Fruit fly (Drosophila melanogaster): ENCODE data around the gene Cyp4d2.

dm6 chrX:2213759-2214406 lies 38.1 kb downstream of the Cyp4d2 start, which contains the start of gene SmydA-8:
- TF ChIP-seq CG4496 (GFP tag; IDR thresholded peaks at IDR 0.05) (0 out of 3 replicates have a peak, but pooled peaks have one; percentile 51), CG14655 (GFP tag; optimal IDR thresholded peaks at IDR 0.05) (no peak), CG9948 (tag; optimal IDR thresholded peaks at IDR 0.05) (no peak), CG17806 (tag; optimal IDR thresholded peaks at IDR 0.05) (no peak), CG32121 (GFP tag; IDR thresholded peaks at IDR 0.05) (no peak), rn (GFP tag; IDR thresholded peaks at IDR 0.05) (no peak), Pif1B (GFP tag; optimal IDR thresholded peaks at IDR 0.05) (no peak), EcR (GFP tag; optimal IDR thresholded peaks at IDR 0.05) (peak; percentile 17), Ets98B (GFP tag; IDR thresholded peaks at IDR 0.05) (no peak)
